Fruit fly (Drosophila melanogaster) whole organism, embryonic: ENCODE data around the gene MED15.

ENCODE experiments used
- CG10321 ChIP-seq: fragments of 200-800 bp; sonication (Bioruptor generic); IDR thresholded peaks from 2 replicates; pipeline ENCODE4 v1.3.6; 2022; ENCODE audit warnings: missing biosample characterization, missing genetic modification characterization
- CG10959 ChIP-seq: fragments of 200-800 bp; sonication (Bioruptor generic); IDR thresholded peaks from 2 replicates; pipeline ENCODE4 v1.3.6; 2022; ENCODE audit warnings: missing biosample characterization, missing genetic modification characterization
- CG12769 ChIP-seq: fragments of 200-800 bp; sonication (Bioruptor generic); optimal IDR thresholded peaks from 2 replicates; lab custom pipeline; 2019; ENCODE audit warnings: missing biosample characterization, mild to moderate bottlenecking, missing genetic modification characterization, moderate library complexity
- CG12942 ChIP-seq: fragments of 200-800 bp; sonication (Bioruptor generic); optimal IDR thresholded peaks from 3 replicates; lab custom pipeline; 2016; ENCODE audit warnings: missing biosample characterization, missing genetic modification characterization
- CG17359 ChIP-seq: fragments of 200-800 bp; sonication (Bioruptor generic); optimal IDR thresholded peaks from 3 replicates; lab custom pipeline; 2018; ENCODE audit warnings: missing biosample characterization, mild to moderate bottlenecking, missing genetic modification characterization, moderate library complexity
- CG17802 ChIP-seq: fragments of 200-800 bp; sonication (Bioruptor generic); optimal IDR thresholded peaks from 2 replicates; lab custom pipeline; 2018; ENCODE audit warnings: missing biosample characterization, mild to moderate bottlenecking, missing genetic modification characterization, moderate library complexity
- CG2120 ChIP-seq: fragments of 200-800 bp; sonication (Bioruptor generic); optimal IDR thresholded peaks from 3 replicates; lab custom pipeline; 2016; ENCODE audit warnings: missing biosample characterization, missing genetic modification characterization
- CG2712 ChIP-seq: fragments of 200-800 bp; optimal IDR thresholded peaks from 3 replicates; lab custom pipeline; 2019; ENCODE audit warnings: missing biosample characterization, mild to moderate bottlenecking, missing genetic modification characterization, moderate library complexity
- CG2875 ChIP-seq: fragments of 200-800 bp; sonication (Bioruptor generic); optimal IDR thresholded peaks from 2 replicates; lab custom pipeline; 2017; ENCODE audit warnings: missing biosample characterization, mild to moderate bottlenecking, missing genetic modification characterization, missing genetic modification reagents
- CG31365 ChIP-seq: fragments of 200-800 bp; sonication (Bioruptor generic); optimal IDR thresholded peaks from 2 replicates; lab custom pipeline; 2018; ENCODE audit warnings: missing biosample characterization, mild to moderate bottlenecking, missing genetic modification characterization
- CG32767 ChIP-seq: fragments of 200-800 bp; sonication (Bioruptor generic); IDR thresholded peaks from 2 replicates; pipeline ENCODE4 v1.3.6; 2022; ENCODE audit warnings: missing biosample characterization, missing genetic modification characterization
- CG33557 ChIP-seq: fragments of 200-800 bp; sonication (Bioruptor generic); optimal IDR thresholded peaks from 2 replicates; lab custom pipeline; 2019; ENCODE audit warnings: missing biosample characterization, mild to moderate bottlenecking, missing genetic modification characterization, moderate library complexity
- CG42726 ChIP-seq: fragments of 200-800 bp; sonication (Bioruptor generic); IDR thresholded peaks from 2 replicates; pipeline ENCODE4 v1.3.6; 2022; ENCODE audit warnings: missing biosample characterization, missing genetic modification characterization; ENCODE audit not compliant: partially characterized antibody
- CG4424 ChIP-seq: fragments of 200-800 bp; sonication (Bioruptor generic); optimal IDR thresholded peaks from 3 replicates; lab custom pipeline; 2016; ENCODE audit warnings: missing biosample characterization, missing genetic modification characterization
- CG4730 ChIP-seq: fragments of 200-800 bp; sonication (Bioruptor generic); IDR thresholded peaks from 2 replicates; pipeline ENCODE4 v1.3.6; 2022; ENCODE audit warnings: missing biosample characterization, missing genetic modification characterization
- CG4854 ChIP-seq: fragments of 200-800 bp; sonication (Bioruptor generic); optimal IDR thresholded peaks from 2 replicates; lab custom pipeline; 2016; ENCODE audit warnings: missing biosample characterization, missing genetic modification characterization, inconsistent platforms
- CG5180 ChIP-seq: fragments of 200-800 bp; sonication (Bioruptor generic); optimal IDR thresholded peaks from 3 replicates; lab custom pipeline; 2017; ENCODE audit warnings: missing biosample characterization, missing genetic modification characterization, mild to moderate bottlenecking, moderate library complexity, missing genetic modification reagents
- CG5953 ChIP-seq: fragments of 200-800 bp; sonication (Bioruptor generic); IDR thresholded peaks from 2 replicates; pipeline ENCODE4 v1.3.6; 2022; ENCODE audit warnings: missing biosample characterization, missing genetic modification characterization
- CG8765 ChIP-seq: fragments of 200-800 bp; sonication (Bioruptor generic); IDR thresholded peaks from 2 replicates; pipeline ENCODE4 v1.3.6; 2022; ENCODE audit warnings: missing biosample characterization, missing genetic modification characterization
- CG8924 ChIP-seq: fragments of 200-800 bp; optimal IDR thresholded peaks from 3 replicates; lab custom pipeline; 2019; ENCODE audit warnings: missing biosample characterization, mild to moderate bottlenecking, missing genetic modification characterization, moderate library complexity
- Deaf1 ChIP-seq: fragments of 200-800 bp; optimal IDR thresholded peaks from 3 replicates; lab custom pipeline; 2019; ENCODE audit warnings: missing biosample characterization, mild to moderate bottlenecking, missing genetic modification characterization, moderate library complexity
- Drgx ChIP-seq: fragments of 200-800 bp; sonication (Bioruptor generic); IDR thresholded peaks from 2 replicates; pipeline ENCODE4 v1.3.6; 2022; ENCODE audit warnings: missing biosample characterization, missing genetic modification characterization
- HHEX ChIP-seq: fragments of 200-800 bp; sonication (Bioruptor generic); optimal IDR thresholded peaks from 3 replicates; lab custom pipeline; 2017; ENCODE audit warnings: missing biosample characterization, mild to moderate bottlenecking, missing genetic modification characterization, missing genetic modification reagents
- Hr39 ChIP-seq: fragments of >200 bp; optimal IDR thresholded peaks from 2 replicates; lab custom pipeline; 2017
- Jarid2 ChIP-seq: fragments of 200-800 bp; sonication (Bioruptor generic); optimal IDR thresholded peaks from 3 replicates; lab custom pipeline; 2017; ENCODE audit warnings: mild to moderate bottlenecking, missing biosample characterization, missing genetic modification reagents, missing genetic modification characterization
- Mes4 ChIP-seq: fragments of 200-800 bp; sonication (Bioruptor generic); optimal IDR thresholded peaks from 2 replicates; lab custom pipeline; 2016; ENCODE audit warnings: missing biosample characterization, missing genetic modification characterization
- NFAT ChIP-seq: fragments of 200-800 bp; sonication (Bioruptor generic); IDR thresholded peaks from 2 replicates; pipeline ENCODE4 v1.3.6; 2022; ENCODE audit warnings: missing biosample characterization, missing genetic modification characterization
- Nf-YC ChIP-seq: fragments of 200-800 bp; optimal IDR thresholded peaks from 3 replicates; lab custom pipeline; 2019; ENCODE audit warnings: missing biosample characterization, mild to moderate bottlenecking, missing genetic modification characterization, moderate library complexity
- Tbp ChIP-seq: fragments of >200 bp; optimal IDR thresholded peaks from 2 replicates; lab custom pipeline; 2018; ENCODE audit warnings: missing biosample characterization, missing genetic modification characterization
- ash1 ChIP-seq: fragments of 200-800 bp; sonication (Bioruptor generic); optimal IDR thresholded peaks from 2 replicates; lab custom pipeline; 2018; ENCODE audit warnings: missing biosample characterization, mild to moderate bottlenecking, missing genetic modification characterization
- bab2 ChIP-seq: fragments of 200-800 bp; sonication (Bioruptor generic); optimal IDR thresholded peaks from 2 replicates; lab custom pipeline; 2016; ENCODE audit warnings: missing biosample characterization, missing genetic modification characterization
- cg ChIP-seq: fragments of 200-800 bp; sonication (Bioruptor generic); optimal IDR thresholded peaks from 3 replicates; lab custom pipeline; 2019; ENCODE audit warnings: missing biosample characterization, mild to moderate bottlenecking, missing genetic modification characterization, moderate library complexity
- crp ChIP-seq, 2 experiments: fragments of 200-800 bp; sonication (Bioruptor generic); optimal IDR thresholded peaks; 2 replicates in 1 of 2; 3 replicates in 1 of 2; lab custom pipeline; 2017; ENCODE audit warnings: missing biosample characterization in 2 of 2, missing genetic modification characterization in 2 of 2, mild to moderate bottlenecking in 1 of 2, moderate library complexity in 1 of 2
- danr ChIP-seq: fragments of 200-800 bp; sonication (Bioruptor generic); IDR thresholded peaks from 2 replicates; pipeline ENCODE4 v1.3.6; 2022; ENCODE audit warnings: missing biosample characterization, missing genetic modification characterization
- dpn ChIP-seq, 2 experiments: fragments of 200-800 bp; sonication (Bioruptor generic); optimal IDR thresholded peaks; 3 replicates each; lab custom pipeline; 2016; ENCODE audit warnings: missing biosample characterization in 2 of 2, missing genetic modification characterization in 2 of 2
- gem ChIP-seq: fragments of 200-800 bp; sonication (Bioruptor generic); optimal IDR thresholded peaks from 2 replicates; lab custom pipeline; 2019; ENCODE audit warnings: missing biosample characterization, mild to moderate bottlenecking, missing genetic modification characterization, moderate library complexity
- h ChIP-seq: fragments of >200 bp; optimal IDR thresholded peaks from 2 replicates; lab custom pipeline; 2017
- inv ChIP-seq: fragments of 200-800 bp; sonication (Bioruptor generic); IDR thresholded peaks from 2 replicates; pipeline ENCODE4 v1.3.6; 2022; ENCODE audit warnings: missing biosample characterization, missing genetic modification characterization; ENCODE audit not compliant: partially characterized antibody
- lov ChIP-seq, 2 experiments: fragments of 200-800 bp in 1 of 2; fragments of >200 bp in 1 of 2; sonication (Bioruptor generic) in 1 of 2; IDR thresholded peaks in 1 of 2; optimal IDR thresholded peaks in 1 of 2; 2 replicates in 1 of 2; 3 replicates in 1 of 2; pipeline versions ENCODE4 v1.3.6 to Lab custom; 2017 to 2022; ENCODE audit warnings: missing biosample characterization in 1 of 2, missing genetic modification characterization in 1 of 2
- luna ChIP-seq: fragments of 200-800 bp; sonication (Bioruptor generic); optimal IDR thresholded peaks from 2 replicates; lab custom pipeline; 2016; ENCODE audit warnings: missing biosample characterization, missing genetic modification characterization
- otp ChIP-seq: fragments of 200-800 bp; sonication (Bioruptor generic); IDR thresholded peaks from 3 replicates; pipeline ENCODE4, ENCODE4 v1.3.6; 2022; ENCODE audit warnings: missing biosample characterization, missing genetic modification characterization
- peb ChIP-seq: fragments of 200-800 bp; sonication (Bioruptor generic); IDR thresholded peaks from 2 replicates; pipeline ENCODE4 v1.3.6; 2022; ENCODE audit warnings: missing biosample characterization, missing genetic modification characterization
- sc ChIP-seq, 3 experiments: fragments of >200 bp in 2 of 3; fragments of 200-800 bp in 1 of 3; sonication (Bioruptor generic) in 1 of 3; optimal IDR thresholded peaks; 2 replicates in 2 of 3; 3 replicates in 1 of 3; lab custom pipeline; 2017; ENCODE audit warnings: mild to moderate bottlenecking in 1 of 3, missing biosample characterization in 1 of 3, missing genetic modification characterization in 1 of 3, missing genetic modification reagents in 1 of 3
- stwl ChIP-seq: fragments of 200-800 bp; sonication (Bioruptor generic); optimal IDR thresholded peaks from 3 replicates; lab custom pipeline; 2018; ENCODE audit warnings: missing biosample characterization, mild to moderate bottlenecking, missing genetic modification characterization, moderate library complexity
- toy ChIP-seq: fragments of 200-800 bp; sonication (Bioruptor generic); IDR thresholded peaks from 2 replicates; pipeline ENCODE4 v1.3.6; 2022; ENCODE audit warnings: missing biosample characterization, missing genetic modification characterization
- vfl ChIP-seq: fragments of 200-800 bp; sonication (Bioruptor generic); optimal IDR thresholded peaks from 2 replicates; lab custom pipeline; 2016; ENCODE audit warnings: missing biosample characterization, missing genetic modification characterization
- zf30C ChIP-seq: fragments of 200-800 bp; sonication (Bioruptor generic); optimal IDR thresholded peaks from 3 replicates; lab custom pipeline; 2018; ENCODE audit warnings: missing biosample characterization, mild to moderate bottlenecking, missing genetic modification characterization

Gene MED15

dm6 chr2L:490150-491095 lies 17.6 kb downstream of the MED15 start (continued):
- TF ChIP-seq gem: peak; percentile 58
- TF ChIP-seq sc (optimal IDR thresholded peaks at IDR 0.05; lab: Kevin White, UChicago): no peak
- TF ChIP-seq sc (GFP tag; optimal IDR thresholded peaks at IDR 0.05; lab: Kevin White, UChicago): peak; percentile 23
- peak; percentile 31 for TF ChIP-seq luna (GFP tag; lab: Kevin White, UChicago)
- TF ChIP-seq Jarid2 (GFP tag; lab: Kevin White, UChicago): peak; percentile 96
- TF ChIP-seq CG5180 (GFP tag; lab: Kevin White, UChicago): peak; percentile 49
- TF ChIP-seq CG32767: no peak
- TF ChIP-seq CG12769 (tag; lab: Kevin White, UChicago): peak; percentile 69
- no peak for TF ChIP-seq Hr39 (lab: Kevin White, UChicago)
- no peak for TF ChIP-seq Tbp (GFP tag; lab: Kevin White, UChicago)
- no peak for TF ChIP-seq cg (GFP tag; lab: Kevin White, UChicago)
- TF ChIP-seq ash1: peak; percentile 39
- TF ChIP-seq lov (optimal IDR thresholded peaks at IDR 0.05; lab: Kevin White, UChicago): no peak
- 0 out of 3 replicates have a peak, but pooled peaks have one; percentile 48 for TF ChIP-seq lov (GFP tag; IDR thresholded peaks at IDR 0.05; lab: Robert Waterston, UW)
- peak; percentile 56 for TF ChIP-seq CG4424 (GFP tag; lab: Kevin White, UChicago)
- peak; percentile 71 for TF ChIP-seq CG10959 (GFP tag; lab: Robert Waterston, UW)
- TF ChIP-seq peb (GFP tag; lab: Robert Waterston, UW): 0 out of 2 replicates have a peak, but pooled peaks have one; percentile 8
- no peak for TF ChIP-seq CG31365
- peak; percentile 72 for TF ChIP-seq otp
- TF ChIP-seq CG2875 (GFP tag; lab: Kevin White, UChicago): no peak
- peak; percentile 84 for TF ChIP-seq bab2 (GFP tag; lab: Kevin White, UChicago)
- TF ChIP-seq CG2712 (tag; lab: Kevin White, UChicago): peak; percentile 60
- TF ChIP-seq CG8924 (tag; lab: Kevin White, UChicago): peak; percentile 12
- TF ChIP-seq Mes4: peak; percentile 62
- no peak for TF ChIP-seq zf30C
- 0 out of 2 replicates have a peak, but pooled peaks have one; percentile 15 for TF ChIP-seq toy
- peak; percentile 20 for TF ChIP-seq CG17802 (tag; lab: Kevin White, UChicago)
- TF ChIP-seq CG42726 (GFP tag; lab: Robert Waterston, UW): peak; percentile 86
- TF ChIP-seq inv (GFP tag; lab: Robert Waterston, UW): no peak; the same call in 1 of the 2 replicates
- TF ChIP-seq CG8765: peak; percentile 44; the same call in 1 of the 2 replicates
- peak; percentile 77 for TF ChIP-seq Nf-YC (tag; lab: Kevin White, UChicago)
- no peak for TF ChIP-seq CG33557 (GFP tag; lab: Kevin White, UChicago)
- TF ChIP-seq danr (GFP tag; lab: Robert Waterston, UW): no peak; the same call in 1 of the 2 replicates
- TF ChIP-seq CG4730 (GFP tag; lab: Robert Waterston, UW): peak; percentile 42
- no peak for TF ChIP-seq h (lab: Kevin White, UChicago)
- TF ChIP-seq CG10321 (GFP tag; lab: Robert Waterston, UW): 0 out of 2 replicates have a peak, but pooled peaks have one; percentile 45
- peak; percentile 61 to 91 for TF ChIP-seq crp (GFP tag; optimal IDR thresholded peaks at IDR 0.05; lab: Kevin White, UChicago)
- TF ChIP-seq CG4854: peak; percentile 32
- TF ChIP-seq HHEX (GFP tag; lab: Kevin White, UChicago): peak; percentile 24
- peak; percentile 38 for TF ChIP-seq CG17359 (tag; lab: Kevin White, UChicago)
- peak; percentile 60 for TF ChIP-seq CG12942 (GFP tag; lab: Kevin White, UChicago)
- TF ChIP-seq vfl: peak; percentile 52
- TF ChIP-seq Deaf1 (tag; lab: Kevin White, UChicago): peak; percentile 95
- TF ChIP-seq CG2120: peak; percentile 65
- TF ChIP-seq Drgx (GFP tag; lab: Robert Waterston, UW): peak; percentile 38; the same call in 1 of the 2 replicates
- TF ChIP-seq dpn (GFP tag; optimal IDR thresholded peaks at IDR 0.05; lab: Kevin White, UChicago): peak; percentile 76 to 80
- TF ChIP-seq CG5953 (GFP tag; lab: Robert Waterston, UW): no peak
- TF ChIP-seq NFAT (GFP tag; lab: Robert Waterston, UW): peak; percentile 88
- TF ChIP-seq stwl: peak; percentile 57
